Fruit fly (Drosophila melanogaster) whole organism, wandering third instar larva: ENCODE data around the gene CG14089.

Experiments
- Abd-B ChIP-seq: fragments of >200 bp; optimal IDR thresholded peaks from 2 replicates; lab custom pipeline; 2017; ENCODE audit warnings: missing biosample characterization, missing genetic modification characterization
- CG32264 ChIP-seq: fragments of 200-800 bp; sonication (Bioruptor generic); optimal IDR thresholded peaks from 2 replicates; lab custom pipeline; 2016; ENCODE audit warnings: missing biosample characterization, missing genetic modification characterization
- CG9705 ChIP-seq: fragments of 200-800 bp; sonication (Bioruptor generic); optimal IDR thresholded peaks from 2 replicates; lab custom pipeline; 2018; ENCODE audit warnings: missing biosample characterization, mild to moderate bottlenecking, missing genetic modification characterization
- CrebA ChIP-seq: fragments of 200-800 bp; sonication (Bioruptor generic); optimal IDR thresholded peaks from 2 replicates; lab custom pipeline; 2016; ENCODE audit warnings: missing biosample characterization, mild to moderate bottlenecking, missing genetic modification characterization, borderline replicate concordance
- Dfd ChIP-seq: fragments of >200 bp; optimal IDR thresholded peaks from 2 replicates; lab custom pipeline; 2017; ENCODE audit warnings: missing biosample characterization, missing genetic modification characterization
- Dif ChIP-seq: fragments of 200-275, 200-300 bp; sonication (Bioruptor generic); optimal IDR thresholded peaks from 2 replicates; lab custom pipeline; 2018; ENCODE audit warnings: missing biosample characterization, missing genetic modification characterization; ENCODE audit not compliant: partially characterized antibody
- GATAd ChIP-seq: sonication (Bioruptor generic); optimal IDR thresholded peaks from 2 replicates; lab custom pipeline; 2016; ENCODE audit warnings: missing biosample characterization, missing genetic modification characterization
- HLH106 ChIP-seq: fragments of 200-800 bp; optimal IDR thresholded peaks from 3 replicates; lab custom pipeline; 2019; ENCODE audit warnings: missing biosample characterization, mild to moderate bottlenecking, missing genetic modification characterization, moderate library complexity
- Hnf4 ChIP-seq: fragments of 200-800 bp; sonication (Bioruptor generic); optimal IDR thresholded peaks from 2 replicates; lab custom pipeline; 2016; ENCODE audit warnings: missing biosample characterization, mild to moderate bottlenecking, missing genetic modification characterization
- Hr78 ChIP-seq: fragments of >200 bp; optimal IDR thresholded peaks from 2 replicates; lab custom pipeline; 2017; ENCODE audit warnings: missing biosample characterization, missing genetic modification characterization
- Hr83 ChIP-seq: fragments of 200-300 bp; sonication (Bioruptor generic); optimal IDR thresholded peaks from 2 replicates; lab custom pipeline; 2016; ENCODE audit warnings: missing biosample characterization, mild to moderate bottlenecking, missing genetic modification characterization, moderate library complexity; ENCODE audit not compliant: poor library complexity, severe bottlenecking
- Mio ChIP-seq: sonication (Bioruptor generic); optimal IDR thresholded peaks from 2 replicates; lab custom pipeline; 2016; ENCODE audit warnings: missing biosample characterization, missing genetic modification characterization
- Myc ChIP-seq: fragments of >200 bp; optimal IDR thresholded peaks from 2 replicates; lab custom pipeline; 2017
- N ChIP-seq: fragments of >200 bp; optimal IDR thresholded peaks from 2 replicates; lab custom pipeline; 2018; ENCODE audit warnings: missing biosample characterization, missing external identifiers, missing genetic modification characterization
- Rel ChIP-seq, 2 experiments: fragments of 200-800 bp; sonication (Bioruptor generic) in 1 of 2; optimal IDR thresholded peaks; 2 replicates in 1 of 2; 3 replicates in 1 of 2; lab custom pipeline; 2016 to 2019; ENCODE audit warnings: mild to moderate bottlenecking in 2 of 2, missing biosample characterization in 2 of 2, missing genetic modification characterization in 2 of 2, moderate library complexity in 1 of 2
- Sp1 ChIP-seq: fragments of 200-800 bp; sonication (Bioruptor generic); optimal IDR thresholded peaks from 3 replicates; lab custom pipeline; 2019; ENCODE audit warnings: missing biosample characterization, mild to moderate bottlenecking, missing genetic modification characterization, moderate library complexity
- Vsx2 ChIP-seq: fragments of 200-300, 225-300 bp; sonication (Bioruptor generic); optimal IDR thresholded peaks from 2 replicates; lab custom pipeline; 2018; ENCODE audit warnings: missing biosample characterization, missing genetic modification characterization; ENCODE audit not compliant: partially characterized antibody
- brk ChIP-seq: fragments of 200-800 bp; sonication (Bioruptor generic); optimal IDR thresholded peaks from 2 replicates; lab custom pipeline; 2016; ENCODE audit warnings: missing biosample characterization, mild to moderate bottlenecking, missing genetic modification characterization
- dl ChIP-seq, 2 experiments: fragments of 175-275, 200-275 bp in 1 of 2; fragments of 200-275 bp in 1 of 2; sonication (Bioruptor generic); optimal IDR thresholded peaks; lab custom pipeline; 2018; ENCODE audit warnings: mild to moderate bottlenecking in 2 of 2, missing biosample characterization in 2 of 2, missing genetic modification characterization in 2 of 2, moderate library complexity in 2 of 2; ENCODE audit not compliant: partially characterized antibody in 2 of 2, insufficient read depth in 1 of 2
- dsf ChIP-seq: sonication (Bioruptor generic); optimal IDR thresholded peaks from 2 replicates; lab custom pipeline; 2016; ENCODE audit warnings: missing biosample characterization, missing genetic modification characterization, borderline replicate concordance
- ey ChIP-seq: fragments of 200-800 bp; sonication (Bioruptor generic); optimal IDR thresholded peaks from 2 replicates; lab custom pipeline; 2016; ENCODE audit warnings: missing biosample characterization, missing genetic modification characterization
- foxo ChIP-seq, 2 experiments: fragments of 200-800 bp; sonication (Bioruptor generic); optimal IDR thresholded peaks; 2 replicates in 1 of 2; 3 replicates in 1 of 2; lab custom pipeline; 2016 to 2017; ENCODE audit warnings: missing biosample characterization in 2 of 2, missing genetic modification characterization in 2 of 2
- fru ChIP-seq: fragments of 200-800 bp; sonication (Bioruptor generic); optimal IDR thresholded peaks from 3 replicates; lab custom pipeline; 2016; ENCODE audit warnings: missing biosample characterization, mild to moderate bottlenecking, missing genetic modification characterization
- jim ChIP-seq: fragments of 175-275, 200-325 bp; sonication (Bioruptor generic); optimal IDR thresholded peaks from 2 replicates; lab custom pipeline; 2016; ENCODE audit warnings: missing biosample characterization, mild to moderate bottlenecking, missing genetic modification characterization
- lola ChIP-seq: fragments of >200 bp; optimal IDR thresholded peaks from 2 replicates; lab custom pipeline; 2017; ENCODE audit warnings: missing biosample characterization, missing genetic modification characterization
- pan ChIP-seq: fragments of >200 bp; optimal IDR thresholded peaks from 2 replicates; lab custom pipeline; 2017
- psq ChIP-seq: fragments of 200-800 bp; sonication (Bioruptor generic); optimal IDR thresholded peaks from 3 replicates; lab custom pipeline; 2017; ENCODE audit warnings: missing biosample characterization, mild to moderate bottlenecking, missing genetic modification characterization, moderate library complexity
- rgr ChIP-seq: fragments of 200-800 bp; sonication (Bioruptor generic); optimal IDR thresholded peaks from 3 replicates; lab custom pipeline; 2016; ENCODE audit warnings: missing biosample characterization, mild to moderate bottlenecking, missing genetic modification characterization
- sage ChIP-seq: fragments of 200-800 bp; sonication (Bioruptor generic); optimal IDR thresholded peaks from 2 replicates; lab custom pipeline; 2016; ENCODE audit warnings: missing biosample characterization, mild to moderate bottlenecking, missing genetic modification characterization
- sv ChIP-seq: fragments of 200-800 bp; sonication (Bioruptor generic); optimal IDR thresholded peaks from 3 replicates; lab custom pipeline; 2016; ENCODE audit warnings: missing biosample characterization, missing genetic modification characterization
- tai ChIP-seq: sonication (Bioruptor generic); optimal IDR thresholded peaks from 2 replicates; lab custom pipeline; 2016; ENCODE audit warnings: missing biosample characterization, missing genetic modification characterization
- usp ChIP-seq: fragments of >200 bp; optimal IDR thresholded peaks from 2 replicates; lab custom pipeline; 2017; ENCODE audit warnings: missing biosample characterization, missing genetic modification characterization
- woc ChIP-seq: sonication (Bioruptor generic); optimal IDR thresholded peaks from 2 replicates; lab custom pipeline; 2016; ENCODE audit warnings: missing biosample characterization, mild to moderate bottlenecking, missing genetic modification characterization

CG14089 gene

DNA sequence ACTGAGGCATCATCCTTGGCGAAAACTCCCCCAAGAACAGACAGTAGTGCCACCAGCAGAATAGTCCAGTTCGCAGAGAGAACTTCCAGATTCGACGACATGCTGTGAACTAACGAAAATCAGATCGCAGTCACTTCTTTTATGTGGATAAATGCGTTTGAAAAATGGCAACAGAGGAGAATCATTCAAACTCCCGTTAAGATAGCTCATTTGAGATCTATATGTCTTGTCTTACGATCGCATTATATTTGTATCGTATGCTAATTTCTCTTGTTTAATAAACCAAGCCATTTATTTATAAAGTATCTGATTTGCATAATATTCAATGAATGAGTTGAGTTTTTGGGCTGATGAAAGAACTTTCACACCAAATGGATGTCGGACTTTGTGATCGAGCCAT lies at the start of gene CG14089:
Gene CG14089, minus strand, starts transcription at position 101 of the 400 bp plus-strand sequence.
- no peak for TF ChIP-seq Abd-B (GFP tag; lab: Kevin White, UChicago)
- no peak for TF ChIP-seq sv
- no peak for TF ChIP-seq CrebA (GFP tag; lab: Kevin White, UChicago)
- TF ChIP-seq Vsx2 (GFP tag; lab: Kevin White, UChicago), result no peak

DNA sequence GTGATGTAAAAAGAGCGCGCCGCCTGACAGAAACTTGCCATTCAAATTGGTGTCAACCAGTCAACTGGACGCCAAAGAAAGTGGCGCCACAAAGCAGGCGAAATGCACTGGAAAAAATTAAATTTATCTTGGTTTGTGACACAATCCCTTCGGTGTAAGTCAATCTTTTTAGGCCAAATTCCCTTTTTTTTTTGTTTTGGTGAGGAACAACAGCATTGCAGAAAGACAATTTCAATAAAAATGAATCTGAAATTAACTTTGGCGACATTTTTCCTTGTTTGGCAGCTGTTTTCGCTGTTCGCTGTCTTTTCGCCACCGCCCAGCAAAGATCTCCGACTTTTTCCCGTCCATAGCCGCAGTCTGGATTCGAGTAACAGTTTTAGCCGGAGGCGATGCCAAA lies 48.9 kb upstream of the CG14089 start:
- TF ChIP-seq sv (no peak), Abd-B (GFP tag; lab: Kevin White, UChicago) (no peak), rgr (no peak), CrebA (GFP tag; lab: Kevin White, UChicago) (no peak), Myc (no peak), GATAd (GFP tag; lab: Kevin White, UChicago) (no peak), N (GFP tag; lab: Kevin White, UChicago) (no peak), Sp1 (GFP tag; lab: Kevin White, UChicago) (no peak), woc (GFP tag; lab: Kevin White, UChicago) (no peak), Hr78 (GFP tag; lab: Kevin White, UChicago) (no peak), CG9705 (no peak), brk (GFP tag; lab: Kevin White, UChicago) (no peak), Rel (GFP tag; optimal IDR thresholded peaks at IDR 0.05; lab: Kevin White, UChicago) (no peak), Rel (tag; optimal IDR thresholded peaks at IDR 0.05; lab: Kevin White, UChicago) (no peak), CG32264 (GFP tag; lab: Kevin White, UChicago) (no peak)

DNA sequence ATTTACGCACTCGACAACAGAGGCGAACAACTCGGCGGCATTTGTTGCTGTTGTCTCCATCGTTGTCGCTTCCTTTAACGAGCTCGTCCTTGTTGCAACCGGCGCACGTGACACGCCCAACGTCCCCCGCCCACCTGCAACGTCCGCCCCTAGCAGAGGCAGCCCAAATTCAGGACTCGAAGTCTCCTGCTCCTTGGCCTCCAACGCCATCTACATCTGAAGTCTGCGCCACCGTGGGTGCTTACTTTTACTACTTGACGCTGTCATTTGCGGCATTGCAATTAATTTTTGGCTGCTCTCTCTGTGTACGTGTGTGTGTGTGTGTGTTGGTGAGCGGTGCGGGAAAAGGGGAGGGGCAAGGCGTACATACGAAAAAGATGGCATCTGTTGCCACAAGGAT lies 47.5 kb upstream of the CG14089 start:
- peak; percentile 43 for TF ChIP-seq Dfd (GFP tag; lab: Kevin White, UChicago)
- no peak for TF ChIP-seq tai (GFP tag; lab: Kevin White, UChicago)
- TF ChIP-seq, all 38 proteins: peak for 1

DNA sequence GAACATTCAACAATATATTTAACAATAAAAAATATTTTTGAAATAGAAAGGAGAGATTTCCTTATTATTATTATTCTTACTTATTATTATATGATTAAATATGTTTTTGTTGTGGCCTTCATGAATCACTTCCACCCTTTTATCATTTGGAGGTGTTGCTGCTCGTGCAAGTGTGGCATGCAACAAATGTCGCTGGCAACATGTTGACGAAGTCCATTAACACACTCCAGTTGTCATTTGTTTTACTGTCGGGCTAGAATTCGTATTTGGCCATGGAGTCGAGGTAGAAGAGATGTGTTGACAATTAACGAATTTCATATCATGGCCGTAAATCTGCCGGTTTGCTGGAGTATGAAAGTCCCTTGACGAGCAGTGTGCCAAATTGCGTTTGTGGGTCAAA lies 46.6 kb upstream of the CG14089 start:
- TF ChIP-seq Hnf4 (GFP tag; lab: Kevin White, UChicago) (no peak), Dfd (GFP tag; lab: Kevin White, UChicago) (no peak), brk (GFP tag; lab: Kevin White, UChicago) (no peak), usp (GFP tag; lab: Kevin White, UChicago) (no peak)
- TF ChIP-seq, all 38 proteins: peak for 0

DNA sequence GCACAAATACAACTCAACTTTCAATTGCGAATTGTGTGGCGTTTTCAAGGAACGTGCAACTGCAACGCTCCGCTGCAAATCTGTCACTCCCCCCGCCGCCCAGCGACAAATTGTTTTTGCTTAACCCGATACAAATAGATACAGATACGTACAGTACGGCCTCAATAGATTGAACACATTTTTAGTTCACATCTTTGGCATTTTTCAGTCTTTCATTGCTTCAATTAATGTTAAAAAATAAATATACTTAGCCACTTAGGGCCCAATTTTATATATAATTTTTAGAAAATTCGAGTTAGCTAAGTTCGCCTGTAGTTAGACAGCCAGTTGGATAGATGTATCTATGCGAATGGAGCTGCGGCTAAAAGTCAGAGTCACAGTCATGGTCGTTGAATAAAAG lies 45.4 kb upstream of the CG14089 start:
- no peak for TF ChIP-seq Sp1 (GFP tag; lab: Kevin White, UChicago)
- no peak for TF ChIP-seq Rel (GFP tag; optimal IDR thresholded peaks at IDR 0.05; lab: Kevin White, UChicago)
- TF ChIP-seq Rel (tag; optimal IDR thresholded peaks at IDR 0.05; lab: Kevin White, UChicago), result no peak
- no peak for TF ChIP-seq lola
- TF ChIP-seq Dif, result no peak
- no peak for TF ChIP-seq GATAd (GFP tag; lab: Kevin White, UChicago)
- no peak for TF ChIP-seq sv
- TF ChIP-seq psq, result no peak
- TF ChIP-seq Hr83, result no peak
- TF ChIP-seq Hr78 (GFP tag; lab: Kevin White, UChicago), result no peak
- TF ChIP-seq fru (GFP tag; lab: Kevin White, UChicago), result no peak
- TF ChIP-seq dl (GFP tag; optimal IDR thresholded peaks at IDR 0.05; lab: Kevin White, UChicago; ENCODE audit: insufficient read depth in 1 of 2, partially characterized antibody in 2 of 2), result no peak
- no peak for TF ChIP-seq N (GFP tag; lab: Kevin White, UChicago)
- TF ChIP-seq dsf, result no peak
- no peak for TF ChIP-seq foxo (GFP tag; optimal IDR thresholded peaks at IDR 0.05; lab: Kevin White, UChicago)
- no peak for TF ChIP-seq HLH106 (tag; lab: Kevin White, UChicago)
- TF ChIP-seq pan, result no peak
- TF ChIP-seq Abd-B (GFP tag; lab: Kevin White, UChicago), result no peak
- no peak for TF ChIP-seq Mio (GFP tag; lab: Kevin White, UChicago)

DNA sequence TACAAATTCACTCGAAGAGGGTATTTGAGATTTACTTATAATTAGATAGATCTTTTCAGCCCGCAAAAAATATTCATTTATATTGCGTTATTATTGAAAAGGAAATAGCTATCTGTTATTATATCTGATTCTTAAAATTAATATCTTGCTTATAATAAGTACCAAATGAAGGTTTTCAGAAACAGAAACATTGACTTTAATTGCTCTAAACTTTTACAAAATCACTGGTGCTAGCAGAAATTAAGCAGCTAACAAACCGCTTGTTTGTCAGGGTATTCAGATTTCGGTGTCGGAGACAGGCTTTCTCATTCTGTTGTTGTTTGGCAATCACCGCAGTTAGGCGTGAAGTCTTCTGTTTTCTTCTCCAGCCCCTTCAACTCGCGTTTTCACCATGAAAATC lies 36.0 kb upstream of the CG14089 start:
- TF ChIP-seq CG32264 (GFP tag; lab: Kevin White, UChicago) (no peak), HLH106 (tag; lab: Kevin White, UChicago) (no peak), pan (no peak), usp (GFP tag; lab: Kevin White, UChicago) (no peak), Mio (GFP tag; lab: Kevin White, UChicago) (no peak), Dif (no peak), Vsx2 (GFP tag; lab: Kevin White, UChicago) (no peak), lola (no peak), sage (GFP tag; lab: Kevin White, UChicago) (no peak), ey (GFP tag; lab: Kevin White, UChicago) (no peak), jim (GFP tag; lab: Kevin White, UChicago) (no peak), Abd-B (GFP tag; lab: Kevin White, UChicago) (no peak), CG9705 (no peak), brk (GFP tag; lab: Kevin White, UChicago) (no peak), foxo (GFP tag; optimal IDR thresholded peaks at IDR 0.05; lab: Kevin White, UChicago) (no peak), Dfd (GFP tag; lab: Kevin White, UChicago) (no peak), Myc (no peak), dsf (no peak), tai (GFP tag; lab: Kevin White, UChicago) (no peak)
